Fruit fly (Drosophila melanogaster) whole organism, embryonic: Measurements from ENCODE around the gene Osi18.

Experiments used
- Atf-2 ChIP-seq: fragments of 200-800 bp; sonication (Bioruptor generic); optimal IDR thresholded peaks from 2 replicates; lab custom pipeline; 2016; ENCODE audit warnings: missing biosample characterization, missing genetic modification characterization
- B-H1 ChIP-seq: fragments of 200-800 bp; sonication (Bioruptor generic); IDR thresholded peaks from 3 replicates; pipeline ENCODE4 v1.3.6; 2022; ENCODE audit warnings: missing biosample characterization, missing genetic modification characterization
- CG10321 ChIP-seq: fragments of 200-800 bp; sonication (Bioruptor generic); IDR thresholded peaks from 2 replicates; pipeline ENCODE4 v1.3.6; 2022; ENCODE audit warnings: missing biosample characterization, missing genetic modification characterization
- CG11398 ChIP-seq: fragments of 200-800 bp; sonication (Bioruptor generic); optimal IDR thresholded peaks from 2 replicates; lab custom pipeline; 2016; ENCODE audit warnings: missing biosample characterization, missing genetic modification characterization
- CG12942 ChIP-seq: fragments of 200-800 bp; sonication (Bioruptor generic); optimal IDR thresholded peaks from 3 replicates; lab custom pipeline; 2016; ENCODE audit warnings: missing biosample characterization, missing genetic modification characterization
- CG14050 ChIP-seq: fragments of 200-800 bp; sonication (Bioruptor generic); IDR thresholded peaks from 3 replicates; pipeline ENCODE4 v1.3.6; 2022; ENCODE audit warnings: missing biosample characterization, missing genetic modification characterization
- CG15696 ChIP-seq: fragments of 200-800 bp; sonication (Bioruptor generic); optimal IDR thresholded peaks from 2 replicates; lab custom pipeline; 2019; ENCODE audit warnings: missing biosample characterization, mild to moderate bottlenecking, missing genetic modification characterization, moderate library complexity
- CG1603 ChIP-seq: fragments of 200-800 bp; sonication (Bioruptor generic); optimal IDR thresholded peaks from 2 replicates; lab custom pipeline; 2019; ENCODE audit warnings: missing biosample characterization, mild to moderate bottlenecking, missing genetic modification characterization, moderate library complexity
- CG1832 ChIP-seq: fragments of 200-800 bp; sonication (Bioruptor generic); optimal IDR thresholded peaks from 2 replicates; lab custom pipeline; 2017; ENCODE audit warnings: missing biosample characterization, mild to moderate bottlenecking, missing genetic modification characterization, inconsistent platforms
- CG2120 ChIP-seq: fragments of 200-800 bp; sonication (Bioruptor generic); optimal IDR thresholded peaks from 3 replicates; lab custom pipeline; 2016; ENCODE audit warnings: missing biosample characterization, missing genetic modification characterization
- CG2199 ChIP-seq: fragments of 200-800 bp; sonication (Bioruptor generic); IDR thresholded peaks from 3 replicates; pipeline ENCODE4 v1.3.6; 2022; ENCODE audit warnings: missing biosample characterization, missing genetic modification characterization
- CG31224 ChIP-seq: fragments of 200-800 bp; sonication (Bioruptor generic); IDR thresholded peaks from 2 replicates; pipeline ENCODE4 v1.3.6; 2022; ENCODE audit warnings: missing biosample characterization, missing genetic modification characterization
- CG34376 ChIP-seq: fragments of 200-800 bp; sonication (Bioruptor generic); optimal IDR thresholded peaks from 2 replicates; lab custom pipeline; 2018; ENCODE audit warnings: missing biosample characterization, mild to moderate bottlenecking, missing genetic modification characterization
- CG4282 ChIP-seq: fragments of 200-800 bp; sonication (Bioruptor generic); optimal IDR thresholded peaks from 2 replicates; lab custom pipeline; 2016; ENCODE audit warnings: missing biosample characterization, missing genetic modification characterization
- CG5245 ChIP-seq: fragments of 200-800 bp; sonication (Bioruptor generic); optimal IDR thresholded peaks from 3 replicates; lab custom pipeline; 2016; ENCODE audit warnings: missing biosample characterization, missing genetic modification characterization
- CG7372 ChIP-seq: fragments of 200-800 bp; sonication (Bioruptor generic); IDR thresholded peaks from 2 replicates; pipeline ENCODE4 v1.3.6; 2022; ENCODE audit warnings: missing biosample characterization, missing genetic modification characterization
- CG8924 ChIP-seq: fragments of 200-800 bp; optimal IDR thresholded peaks from 3 replicates; lab custom pipeline; 2019; ENCODE audit warnings: missing biosample characterization, mild to moderate bottlenecking, missing genetic modification characterization, moderate library complexity
- CG9609 ChIP-seq: fragments of 200-800 bp; sonication (Bioruptor generic); optimal IDR thresholded peaks from 3 replicates; lab custom pipeline; 2016; ENCODE audit warnings: missing biosample characterization, missing genetic modification characterization
- D19A ChIP-seq: fragments of 200-800 bp; optimal IDR thresholded peaks from 3 replicates; lab custom pipeline; 2019; ENCODE audit warnings: missing biosample characterization, mild to moderate bottlenecking, missing genetic modification characterization, moderate library complexity
- Drgx ChIP-seq: fragments of 200-800 bp; sonication (Bioruptor generic); IDR thresholded peaks from 2 replicates; pipeline ENCODE4 v1.3.6; 2022; ENCODE audit warnings: missing biosample characterization, missing genetic modification characterization
- ERR ChIP-seq: fragments of 200-800 bp; sonication (Bioruptor generic); optimal IDR thresholded peaks from 2 replicates; lab custom pipeline; 2016; ENCODE audit warnings: missing biosample characterization, missing genetic modification characterization
- Gsc ChIP-seq: fragments of 200-800 bp; sonication (Bioruptor generic); IDR thresholded peaks from 2 replicates; pipeline ENCODE4 v1.3.6; 2022; ENCODE audit warnings: missing biosample characterization, missing genetic modification characterization
- HLH3B ChIP-seq: fragments of 200-800 bp; sonication (Bioruptor generic); IDR thresholded peaks from 2 replicates; pipeline ENCODE4 v1.3.6; 2022; ENCODE audit warnings: missing biosample characterization, missing genetic modification characterization
- Hand ChIP-seq: fragments of 200-800 bp; sonication (Bioruptor generic); optimal IDR thresholded peaks from 2 replicates; lab custom pipeline; 2017; ENCODE audit warnings: mild to moderate bottlenecking, missing biosample characterization, missing genetic modification reagents, missing genetic modification characterization
- Hr51 ChIP-seq, 2 experiments: fragments of 200-800 bp; sonication (Bioruptor generic); optimal IDR thresholded peaks; 2 replicates in 1 of 2; 3 replicates in 1 of 2; lab custom pipeline; 2016 to 2018; ENCODE audit warnings: missing biosample characterization in 2 of 2, missing genetic modification characterization in 2 of 2, mild to moderate bottlenecking in 1 of 2, moderate library complexity in 1 of 2
- NK7.1 ChIP-seq: fragments of 200-800 bp; sonication (Bioruptor generic); optimal IDR thresholded peaks from 3 replicates; lab custom pipeline; 2016; ENCODE audit warnings: missing biosample characterization, missing genetic modification characterization
- Rx ChIP-seq: fragments of 200-800 bp; sonication (Bioruptor generic); IDR thresholded peaks from 2 replicates; pipeline ENCODE4 v1.3.6; 2022; ENCODE audit warnings: missing biosample characterization, missing genetic modification characterization
- Ssrp ChIP-seq: fragments of 200-800 bp; sonication (Bioruptor generic); optimal IDR thresholded peaks from 2 replicates; lab custom pipeline; 2018; ENCODE audit warnings: missing biosample characterization, mild to moderate bottlenecking, missing genetic modification characterization, moderate library complexity
- Stat92E ChIP-seq, 3 experiments: fragments of >200 bp in 2 of 3; fragments of 200-800 bp in 1 of 3; sonication (Bioruptor generic) in 1 of 3; optimal IDR thresholded peaks; 2 replicates each; lab custom pipeline; 2017 to 2019; ENCODE audit warnings: missing biosample characterization in 3 of 3, missing genetic modification characterization in 3 of 3, mild to moderate bottlenecking in 1 of 3, moderate library complexity in 1 of 3
- bbx ChIP-seq: fragments of 200-800 bp; sonication (Bioruptor generic); IDR thresholded peaks from 2 replicates; pipeline ENCODE4 v1.3.6; 2022; ENCODE audit warnings: missing biosample characterization, missing genetic modification characterization; ENCODE audit not compliant: partially characterized antibody
- chif ChIP-seq, 2 experiments: fragments of 200-800 bp; sonication (Bioruptor generic); optimal IDR thresholded peaks; 3 replicates each; lab custom pipeline; 2016; ENCODE audit warnings: missing biosample characterization in 2 of 2, missing genetic modification characterization in 2 of 2
- crc ChIP-seq: fragments of 200-800 bp; sonication (Bioruptor generic); optimal IDR thresholded peaks from 2 replicates; lab custom pipeline; 2016; ENCODE audit warnings: missing biosample characterization, missing genetic modification characterization
- crol ChIP-seq: fragments of 200-800 bp; sonication (Bioruptor generic); IDR thresholded peaks from 2 replicates; pipeline ENCODE4 v1.3.6; 2022; ENCODE audit warnings: missing biosample characterization, missing genetic modification characterization
- danr ChIP-seq: fragments of 200-800 bp; sonication (Bioruptor generic); IDR thresholded peaks from 2 replicates; pipeline ENCODE4 v1.3.6; 2022; ENCODE audit warnings: missing biosample characterization, missing genetic modification characterization
- dysf ChIP-seq: fragments of 200-800 bp; sonication (Bioruptor generic); IDR thresholded peaks from 3 replicates; pipeline ENCODE4 v1.3.6; 2022; ENCODE audit warnings: missing biosample characterization, missing genetic modification characterization
- fd3F ChIP-seq: fragments of 200-800 bp; sonication (Bioruptor generic); optimal IDR thresholded peaks from 2 replicates; lab custom pipeline; 2018; ENCODE audit warnings: missing biosample characterization, mild to moderate bottlenecking, missing genetic modification characterization, moderate library complexity
- fu2 ChIP-seq: fragments of 200-800 bp; sonication (Bioruptor generic); optimal IDR thresholded peaks from 2 replicates; lab custom pipeline; 2016; ENCODE audit warnings: missing biosample characterization, missing genetic modification characterization
- gce ChIP-seq: fragments of 200-800 bp; sonication (Bioruptor generic); IDR thresholded peaks from 3 replicates; pipeline ENCODE4 v1.3.6; 2022; ENCODE audit warnings: missing biosample characterization, missing genetic modification characterization
- grau ChIP-seq: fragments of 200-800 bp; optimal IDR thresholded peaks from 3 replicates; lab custom pipeline; 2019; ENCODE audit warnings: missing biosample characterization, mild to moderate bottlenecking, missing genetic modification characterization, moderate library complexity
- hb ChIP-seq: fragments of 200-800 bp; sonication (Bioruptor generic); IDR thresholded peaks from 3 replicates; pipeline ENCODE4 v1.3.6; 2022; ENCODE audit warnings: missing biosample characterization, missing genetic modification characterization; ENCODE audit not compliant: partially characterized antibody
- lmd ChIP-seq: fragments of 200-800 bp; sonication (Bioruptor generic); IDR thresholded peaks from 2 replicates; pipeline ENCODE4 v1.3.6; 2022; ENCODE audit warnings: missing biosample characterization, missing genetic modification characterization
- nerfin-2 ChIP-seq: fragments of 200-800 bp; sonication (Bioruptor generic); IDR thresholded peaks from 2 replicates; pipeline ENCODE4 v1.3.6; 2022; ENCODE audit warnings: missing biosample characterization, missing genetic modification characterization; ENCODE audit not compliant: partially characterized antibody
- pho ChIP-seq: fragments of 200-800 bp; sonication (Bioruptor generic); optimal IDR thresholded peaks from 2 replicates; lab custom pipeline; 2016; ENCODE audit warnings: missing biosample characterization, missing genetic modification characterization
- scrt ChIP-seq: fragments of 200-800 bp; sonication (Bioruptor generic); optimal IDR thresholded peaks from 2 replicates; lab custom pipeline; 2018; ENCODE audit warnings: missing biosample characterization, mild to moderate bottlenecking, missing genetic modification characterization, moderate library complexity
- sens ChIP-seq: fragments of 200-800 bp; sonication (Bioruptor generic); peaks from one replicate; lab custom pipeline; 2016; ENCODE audit warnings: missing biosample characterization, missing genetic modification characterization
- slou ChIP-seq: fragments of 200-800 bp; sonication (Bioruptor generic); optimal IDR thresholded peaks from 3 replicates; lab custom pipeline; 2016; ENCODE audit warnings: missing biosample characterization, missing genetic modification characterization
- so ChIP-seq: fragments of 200-800 bp; sonication (Bioruptor generic); IDR thresholded peaks from 3 replicates; pipeline ENCODE4 v1.3.6; 2022; ENCODE audit warnings: missing biosample characterization, missing genetic modification characterization
- sob ChIP-seq: fragments of 200-800 bp; sonication (Bioruptor generic); IDR thresholded peaks from 2 replicates; pipeline ENCODE4 v1.3.6; 2022; ENCODE audit warnings: missing biosample characterization, missing genetic modification characterization
- wor ChIP-seq: fragments of 200-800 bp; sonication (Bioruptor generic); IDR thresholded peaks from 2 replicates; pipeline ENCODE4 v1.3.6; 2022; ENCODE audit warnings: missing biosample characterization, missing genetic modification characterization

Gene Osi18

dm6 chr3R:6353624-6354352, 23.7 kb downstream of the Osi18 start (continued):
- no peak for TF ChIP-seq scrt (GFP tag; lab: Kevin White, UChicago)
- TF ChIP-seq CG8924 (tag; lab: Kevin White, UChicago): no peak
- TF ChIP-seq CG2120 (GFP tag; lab: Kevin White, UChicago): peak; percentile 81
- TF ChIP-seq lmd (GFP tag; lab: Robert Waterston, UW): peak; percentile 76
- TF ChIP-seq CG10321 (GFP tag; lab: Robert Waterston, UW): no peak
- TF ChIP-seq bbx (GFP tag; lab: Robert Waterston, UW): no peak
- no peak; the same call in 2 of the 3 replicates for TF ChIP-seq hb (GFP tag; lab: Robert Waterston, UW)
- TF ChIP-seq Rx (GFP tag; lab: Robert Waterston, UW): 0 out of 2 replicates have a peak, but pooled peaks have one; percentile 36
- TF ChIP-seq so (GFP tag; lab: Robert Waterston, UW): peak; percentile 62; the same call in 1 of the 3 replicates
- TF ChIP-seq HLH3B (GFP tag; lab: Robert Waterston, UW): peak; percentile 45; the same call in 1 of the 2 replicates
- peak; percentile 23; the same call in 1 of the 2 replicates for TF ChIP-seq Gsc
- TF ChIP-seq nerfin-2: 0 out of 2 replicates have a peak, but pooled peaks have one; percentile 34
- peak; percentile 56 for TF ChIP-seq pho (GFP tag; lab: Kevin White, UChicago)
- peak; percentile 56; the same call in 2 of the 3 replicates for TF ChIP-seq B-H1 (GFP tag; lab: Robert Waterston, UW)
- peak; percentile 65 for TF ChIP-seq Atf-2
- TF ChIP-seq danr (GFP tag; lab: Robert Waterston, UW): peak; percentile 47; the same call in 1 of the 2 replicates
- peak; percentile 99 for TF ChIP-seq D19A
- peak; percentile 74 for TF ChIP-seq Drgx (GFP tag; lab: Robert Waterston, UW)
- TF ChIP-seq CG15696: peak; percentile 20
- TF ChIP-seq crc (GFP tag; lab: Kevin White, UChicago): peak; percentile 45
- peak; percentile 14 for TF ChIP-seq slou (GFP tag; lab: Kevin White, UChicago)
- TF ChIP-seq CG1603 (tag; lab: Kevin White, UChicago): no peak
- TF ChIP-seq dysf: peak; percentile 82; the same call in 2 of the 3 replicates
- peak; percentile 85 for TF ChIP-seq grau (tag; lab: Kevin White, UChicago)
- TF ChIP-seq crol (GFP tag; lab: Robert Waterston, UW): no peak
- no peak for TF ChIP-seq CG1832 (GFP tag; lab: Kevin White, UChicago)
- peak; percentile 38 for TF ChIP-seq CG5245 (GFP tag; lab: Kevin White, UChicago)
- 0 out of 2 replicates have a peak, but pooled peaks have one; percentile 34 for TF ChIP-seq sob
- TF ChIP-seq CG9609 (GFP tag; lab: Kevin White, UChicago): peak; percentile 51
- peak; percentile 63 for TF ChIP-seq CG12942 (GFP tag; lab: Kevin White, UChicago)
- peak; percentile 66 for TF ChIP-seq Hand
- TF ChIP-seq chif (GFP tag; optimal IDR thresholded peaks at IDR 0.05; lab: Kevin White, UChicago): peak; percentile 55 to 81
- peak; percentile 95 for TF ChIP-seq sens
- no peak for TF ChIP-seq ERR (GFP tag; lab: Kevin White, UChicago)
- TF ChIP-seq CG34376 (GFP tag; lab: Kevin White, UChicago): peak; percentile 42
- no peak for TF ChIP-seq gce
- TF ChIP-seq CG4282 (GFP tag; lab: Kevin White, UChicago): peak; percentile 75
- peak in 1 of 2 experiments; percentile 26 for TF ChIP-seq Hr51 (GFP tag; optimal IDR thresholded peaks at IDR 0.05; lab: Kevin White, UChicago)
- no peak for TF ChIP-seq CG31224 (GFP tag; lab: Robert Waterston, UW)
- peak; percentile 84 for TF ChIP-seq Ssrp (tag; lab: Kevin White, UChicago)
- TF ChIP-seq CG11398 (GFP tag; lab: Kevin White, UChicago): no peak
- TF ChIP-seq Stat92E (GFP tag; optimal IDR thresholded peaks at IDR 0.05; lab: Kevin White, UChicago): peak in 1 of 3 experiments; percentile 9
- TF ChIP-seq wor (GFP tag; lab: Robert Waterston, UW): peak; percentile 61
- peak; percentile 41 for TF ChIP-seq NK7.1
- peak; percentile 67 for TF ChIP-seq fu2 (GFP tag; lab: Kevin White, UChicago)
- TF ChIP-seq CG2199 (GFP tag; lab: Robert Waterston, UW): no peak
- peak; percentile 15; the same call in 1 of the 2 replicates for TF ChIP-seq CG7372 (GFP tag; lab: Robert Waterston, UW)
- no peak for TF ChIP-seq fd3F (GFP tag; lab: Kevin White, UChicago)
- TF ChIP-seq CG14050 (GFP tag; lab: Robert Waterston, UW): peak; percentile 59; the same call in 1 of the 3 replicates
